Worm (Caenorhabditis elegans): ENCODE results near the gene lpd-7.

- TF ChIP-seq mls-2 (tag; optimal IDR thresholded peaks at IDR 0.05) = no peak
- TF ChIP-seq bed-3 (GFP tag; optimal IDR thresholded peaks at IDR 0.05) = no peak
- no peak for TF ChIP-seq elt-3 (tag; optimal IDR thresholded peaks at IDR 0.05)
- TF ChIP-seq unc-39 (tag; optimal IDR thresholded peaks at IDR 0.05) = no peak
- TF ChIP-seq lin-13 (tag; optimal IDR thresholded peaks at IDR 0.05) = no peak
- TF ChIP-seq nhr-28 (tag; optimal IDR thresholded peaks at IDR 0.05) = no peak
- no peak for TF ChIP-seq nhr-76 (tag; optimal IDR thresholded peaks at IDR 0.05)
- TF ChIP-seq snpc-4 (tag; optimal IDR thresholded peaks at IDR 0.05) = no peak
- no peak for TF ChIP-seq sptf-1 (tag; optimal IDR thresholded peaks at IDR 0.05)
- no peak for TF ChIP-seq pha-4 (tag; optimal IDR thresholded peaks at IDR 0.05)
- no peak for TF ChIP-seq lsy-2 (tag; optimal IDR thresholded peaks at IDR 0.05)
Measured at ce11 chrIII:7588214-7588613, 15.1 kb downstream of the lpd-7 start, which contains the start of gene R13A5.15.
